Fruit fly (Drosophila melanogaster) whole organism, embryonic: ENCODE measurements around the gene tutl.

Source experiments
- ATbp ChIP-seq: fragments of 200-800 bp; sonication (Bioruptor generic); optimal IDR thresholded peaks from 2 replicates; lab custom pipeline; 2017; ENCODE audit warnings: missing biosample characterization, mild to moderate bottlenecking, missing genetic modification characterization, missing genetic modification reagents
- Atf3 ChIP-seq: fragments of 200-800 bp; sonication (Bioruptor generic); optimal IDR thresholded peaks from 3 replicates; lab custom pipeline; 2016; ENCODE audit warnings: missing biosample characterization, missing genetic modification characterization
- CG10366 ChIP-seq: fragments of 200-800 bp; sonication (Bioruptor generic); IDR thresholded peaks from 2 replicates; pipeline ENCODE4 v1.3.6; 2022; ENCODE audit warnings: missing biosample characterization, missing genetic modification characterization
- CG10462 ChIP-seq: fragments of 200-800 bp; sonication (Bioruptor generic); optimal IDR thresholded peaks from 2 replicates; lab custom pipeline; 2016; ENCODE audit warnings: missing biosample characterization, missing genetic modification characterization
- CG10543 ChIP-seq: fragments of 200-800 bp; sonication (Bioruptor generic); optimal IDR thresholded peaks from 3 replicates; lab custom pipeline; 2017; ENCODE audit warnings: missing biosample characterization, mild to moderate bottlenecking, missing genetic modification characterization, moderate library complexity
- CG13296 ChIP-seq: fragments of 200-800 bp; sonication (Bioruptor generic); optimal IDR thresholded peaks from 3 replicates; lab custom pipeline; 2018; ENCODE audit warnings: missing biosample characterization, mild to moderate bottlenecking, missing genetic modification characterization
- CG14014 ChIP-seq: fragments of 200-800 bp; sonication (Bioruptor generic); IDR thresholded peaks from 2 replicates; pipeline ENCODE4 v1.3.6; 2022; ENCODE audit warnings: missing biosample characterization, missing genetic modification characterization
- CG1529 ChIP-seq: fragments of 200-800 bp; sonication (Bioruptor generic); optimal IDR thresholded peaks from 3 replicates; lab custom pipeline; 2018; ENCODE audit warnings: missing biosample characterization, missing genetic modification characterization
- CG1602 ChIP-seq: fragments of 200-800 bp; sonication (Bioruptor generic); optimal IDR thresholded peaks from 3 replicates; lab custom pipeline; 2016; ENCODE audit warnings: missing biosample characterization, missing genetic modification characterization
- CG17359 ChIP-seq: fragments of 200-800 bp; sonication (Bioruptor generic); optimal IDR thresholded peaks from 3 replicates; lab custom pipeline; 2018; ENCODE audit warnings: missing biosample characterization, mild to moderate bottlenecking, missing genetic modification characterization, moderate library complexity
- CG2202 ChIP-seq: fragments of 200-800 bp; sonication (Bioruptor generic); optimal IDR thresholded peaks from 2 replicates; lab custom pipeline; 2018; ENCODE audit warnings: missing biosample characterization, mild to moderate bottlenecking, missing genetic modification characterization
- CG2712 ChIP-seq: fragments of 200-800 bp; optimal IDR thresholded peaks from 3 replicates; lab custom pipeline; 2019; ENCODE audit warnings: missing biosample characterization, mild to moderate bottlenecking, missing genetic modification characterization, moderate library complexity
- CG30431 ChIP-seq: fragments of 200-800 bp; sonication (Bioruptor generic); optimal IDR thresholded peaks from 2 replicates; lab custom pipeline; 2017; ENCODE audit warnings: missing biosample characterization, missing genetic modification characterization
- CG31365 ChIP-seq: fragments of 200-800 bp; sonication (Bioruptor generic); optimal IDR thresholded peaks from 2 replicates; lab custom pipeline; 2018; ENCODE audit warnings: missing biosample characterization, mild to moderate bottlenecking, missing genetic modification characterization
- CG32767 ChIP-seq: fragments of 200-800 bp; sonication (Bioruptor generic); IDR thresholded peaks from 2 replicates; pipeline ENCODE4 v1.3.6; 2022; ENCODE audit warnings: missing biosample characterization, missing genetic modification characterization
- CG33557 ChIP-seq: fragments of 200-800 bp; sonication (Bioruptor generic); optimal IDR thresholded peaks from 2 replicates; lab custom pipeline; 2019; ENCODE audit warnings: missing biosample characterization, mild to moderate bottlenecking, missing genetic modification characterization, moderate library complexity
- CG34422 ChIP-seq: fragments of 200-800 bp; sonication (Bioruptor generic); IDR thresholded peaks from 3 replicates; pipeline ENCODE4 v1.3.6; 2022; ENCODE audit warnings: missing biosample characterization, missing genetic modification characterization
- CG42726 ChIP-seq: fragments of 200-800 bp; sonication (Bioruptor generic); IDR thresholded peaks from 2 replicates; pipeline ENCODE4 v1.3.6; 2022; ENCODE audit warnings: missing biosample characterization, missing genetic modification characterization; ENCODE audit not compliant: partially characterized antibody
- CG4360 ChIP-seq: fragments of 200-800 bp; sonication (Bioruptor generic); IDR thresholded peaks from 2 replicates; pipeline ENCODE4 v1.3.6; 2022; ENCODE audit warnings: missing biosample characterization, missing genetic modification characterization
- CG6654 ChIP-seq: fragments of 200-800 bp; sonication (Bioruptor generic); optimal IDR thresholded peaks from 2 replicates; lab custom pipeline; 2017; ENCODE audit warnings: missing biosample characterization, mild to moderate bottlenecking, missing genetic modification characterization
- CG6683 ChIP-seq: fragments of 200-800 bp; sonication (Bioruptor generic); optimal IDR thresholded peaks from 2 replicates; lab custom pipeline; 2017; ENCODE audit warnings: missing biosample characterization, mild to moderate bottlenecking, missing genetic modification characterization, missing genetic modification reagents
- CG6765 ChIP-seq: fragments of 200-800 bp; sonication (Bioruptor generic); optimal IDR thresholded peaks from 3 replicates; lab custom pipeline; 2017; ENCODE audit warnings: missing biosample characterization, mild to moderate bottlenecking, missing genetic modification characterization
- CG7271 ChIP-seq: fragments of 200-800 bp; sonication (Bioruptor generic); optimal IDR thresholded peaks from 2 replicates; lab custom pipeline; 2018; ENCODE audit warnings: missing biosample characterization, mild to moderate bottlenecking, missing genetic modification characterization, moderate library complexity
- CG8359 ChIP-seq: fragments of 200-800 bp; sonication (Bioruptor generic); optimal IDR thresholded peaks from 2 replicates; lab custom pipeline; 2017; ENCODE audit warnings: missing biosample characterization, mild to moderate bottlenecking, missing genetic modification characterization, borderline replicate concordance
- CG9215 ChIP-seq: fragments of 200-800 bp; sonication (Bioruptor generic); IDR thresholded peaks from 2 replicates; pipeline ENCODE4 v1.3.6; 2022; ENCODE audit warnings: missing biosample characterization, missing genetic modification characterization
- CG9817 ChIP-seq: fragments of 200-800 bp; sonication (Bioruptor generic); optimal IDR thresholded peaks from 2 replicates; lab custom pipeline; 2018; ENCODE audit warnings: missing biosample characterization, mild to moderate bottlenecking, missing genetic modification characterization, moderate library complexity
- Deaf1 ChIP-seq: fragments of 200-800 bp; optimal IDR thresholded peaks from 3 replicates; lab custom pipeline; 2019; ENCODE audit warnings: missing biosample characterization, mild to moderate bottlenecking, missing genetic modification characterization, moderate library complexity
- E2f1 ChIP-seq: fragments of 200-800 bp; sonication (Bioruptor generic); IDR thresholded peaks from 2 replicates; pipeline ENCODE4 v1.3.6; 2022; ENCODE audit warnings: missing biosample characterization, missing genetic modification characterization
- H15 ChIP-seq: fragments of 200-800 bp; sonication (Bioruptor generic); IDR thresholded peaks from 3 replicates; pipeline ENCODE4 v1.3.6; 2022; ENCODE audit warnings: missing biosample characterization, missing genetic modification characterization
- H2.0 ChIP-seq: fragments of 200-800 bp; sonication (Bioruptor generic); IDR thresholded peaks from 2 replicates; pipeline ENCODE4 v1.3.6; 2022; ENCODE audit warnings: missing biosample characterization, missing genetic modification characterization
- Hand ChIP-seq: fragments of 200-800 bp; sonication (Bioruptor generic); optimal IDR thresholded peaks from 2 replicates; lab custom pipeline; 2017; ENCODE audit warnings: mild to moderate bottlenecking, missing biosample characterization, missing genetic modification reagents, missing genetic modification characterization
- Hey ChIP-seq: fragments of 200-800 bp; sonication (Bioruptor generic); optimal IDR thresholded peaks from 3 replicates; lab custom pipeline; 2018; ENCODE audit warnings: missing biosample characterization, mild to moderate bottlenecking, missing genetic modification characterization
- Hr78 ChIP-seq, 2 experiments: fragments of 200-800 bp in 1 of 2; fragments of >200 bp in 1 of 2; sonication (Bioruptor generic) in 1 of 2; optimal IDR thresholded peaks; 2 replicates each; lab custom pipeline; 2017 to 2019; ENCODE audit warnings: missing biosample characterization in 2 of 2, missing genetic modification characterization in 2 of 2, mild to moderate bottlenecking in 1 of 2, moderate library complexity in 1 of 2
- Oaz ChIP-seq: fragments of 200-800 bp; sonication (Bioruptor generic); IDR thresholded peaks from 2 replicates; pipeline ENCODE4 v1.3.6; 2022; ENCODE audit warnings: missing biosample characterization, missing genetic modification characterization
- Sox100B ChIP-seq: fragments of 200-800 bp; sonication (Bioruptor generic); optimal IDR thresholded peaks from 3 replicates; lab custom pipeline; 2018; ENCODE audit warnings: missing biosample characterization, mild to moderate bottlenecking, missing genetic modification characterization
- Spps ChIP-seq: fragments of 200-800 bp; sonication (Bioruptor generic); optimal IDR thresholded peaks from 2 replicates; lab custom pipeline; 2018; ENCODE audit warnings: missing biosample characterization, mild to moderate bottlenecking, missing genetic modification characterization
- Taf1 ChIP-seq: fragments of 200-800 bp; sonication (Bioruptor generic); IDR thresholded peaks from 2 replicates; pipeline ENCODE4 v1.3.6; 2022; ENCODE audit warnings: missing biosample characterization, missing genetic modification characterization
- Usf ChIP-seq: fragments of 200-800 bp; sonication (Bioruptor generic); optimal IDR thresholded peaks from 2 replicates; lab custom pipeline; 2017; ENCODE audit warnings: missing genotype, missing biosample characterization, missing genetic modification characterization
- bsh ChIP-seq, 2 experiments: fragments of 200-800 bp; sonication (Bioruptor generic); optimal IDR thresholded peaks; 2 replicates each; lab custom pipeline; 2017 to 2018; ENCODE audit warnings: mild to moderate bottlenecking in 2 of 2, missing biosample characterization in 2 of 2, missing genetic modification characterization in 2 of 2, moderate library complexity in 1 of 2
- btn ChIP-seq: fragments of 200-800 bp; sonication (Bioruptor generic); optimal IDR thresholded peaks from 2 replicates; lab custom pipeline; 2016; ENCODE audit warnings: missing biosample characterization, missing genetic modification characterization
- eyg ChIP-seq: fragments of 200-800 bp; sonication (Bioruptor generic); optimal IDR thresholded peaks from 3 replicates; lab custom pipeline; 2016; ENCODE audit warnings: missing biosample characterization, missing genetic modification characterization
- fd96Cb ChIP-seq: fragments of 200-800 bp; sonication (Bioruptor generic); optimal IDR thresholded peaks from 2 replicates; lab custom pipeline; 2018; ENCODE audit warnings: missing biosample characterization, mild to moderate bottlenecking, missing genetic modification characterization, moderate library complexity
- gcm2 ChIP-seq: fragments of 200-800 bp; sonication (Bioruptor generic); optimal IDR thresholded peaks from 2 replicates; lab custom pipeline; 2016; ENCODE audit warnings: missing biosample characterization, missing genetic modification characterization
- gsb-n ChIP-seq: fragments of 200-800 bp; sonication (Bioruptor generic); optimal IDR thresholded peaks from 3 replicates; lab custom pipeline; 2018; ENCODE audit warnings: missing biosample characterization, mild to moderate bottlenecking, missing genetic modification characterization
- lmd ChIP-seq: fragments of 200-800 bp; sonication (Bioruptor generic); IDR thresholded peaks from 2 replicates; pipeline ENCODE4 v1.3.6; 2022; ENCODE audit warnings: missing biosample characterization, missing genetic modification characterization
- slp2 ChIP-seq: fragments of 200-800 bp; sonication (Bioruptor generic); optimal IDR thresholded peaks from 2 replicates; lab custom pipeline; 2016; ENCODE audit warnings: missing biosample characterization, missing genetic modification characterization
- sqz ChIP-seq: fragments of 200-800 bp; sonication (Bioruptor generic); optimal IDR thresholded peaks from 3 replicates; lab custom pipeline; 2018; ENCODE audit warnings: missing biosample characterization, mild to moderate bottlenecking, missing genetic modification characterization
- vfl ChIP-seq: fragments of 200-800 bp; sonication (Bioruptor generic); optimal IDR thresholded peaks from 2 replicates; lab custom pipeline; 2016; ENCODE audit warnings: missing biosample characterization, missing genetic modification characterization
- vnd ChIP-seq: fragments of 200-800 bp; sonication (Bioruptor generic); IDR thresholded peaks from 3 replicates; pipeline ENCODE4 v1.3.6; 2022; ENCODE audit warnings: missing biosample characterization, missing genetic modification characterization; ENCODE audit not compliant: partially characterized antibody

Gene tutl

DNA sequence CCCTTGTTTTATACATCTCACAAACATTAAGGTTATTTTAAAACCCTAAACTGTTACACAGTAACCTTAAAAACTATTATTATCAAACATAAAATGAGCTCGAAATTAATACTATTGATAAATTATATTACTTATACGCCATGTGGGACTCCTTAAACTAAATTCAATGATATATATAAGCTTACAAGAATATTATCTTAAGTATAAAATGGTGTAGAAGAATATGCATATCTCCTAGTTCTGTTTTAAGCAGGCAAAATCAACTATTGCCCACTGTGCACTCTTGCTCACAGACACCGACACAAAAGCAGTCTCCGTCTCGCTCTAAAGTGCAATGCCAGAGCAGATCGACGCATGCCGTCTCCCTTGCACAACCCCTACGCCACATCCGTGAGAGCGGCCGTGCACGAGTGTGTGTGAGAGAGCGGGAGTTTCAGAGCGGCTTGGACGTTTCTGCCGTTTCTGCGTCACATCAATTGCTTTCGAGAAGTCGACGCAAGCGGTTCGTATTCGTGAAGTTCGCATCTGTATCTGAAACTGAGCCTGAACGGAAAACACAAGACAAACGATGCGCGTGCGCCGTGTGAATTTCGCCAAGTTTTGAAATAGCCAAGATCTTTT lies 88.7 kb downstream of the tutl start (continued):
- TF ChIP-seq Spps (tag; lab: Kevin White, UChicago) (peak; percentile 74), E2f1 (GFP tag; lab: Robert Waterston, UW) (no peak; the same call in 1 of the 2 replicates), ATbp (GFP tag; lab: Kevin White, UChicago) (peak; percentile 39), CG14014 (GFP tag; lab: Robert Waterston, UW) (no peak), CG32767 (GFP tag; lab: Robert Waterston, UW) (peak; percentile 42; the same call in 1 of the 2 replicates), gsb-n (tag; lab: Kevin White, UChicago) (peak; percentile 71), Atf3 (GFP tag; lab: Kevin White, UChicago) (peak; percentile 2), Sox100B (GFP tag; lab: Kevin White, UChicago) (peak; percentile 73), fd96Cb (tag; lab: Kevin White, UChicago) (peak; percentile 74), Oaz (GFP tag; lab: Robert Waterston, UW) (no peak), eyg (GFP tag; lab: Kevin White, UChicago) (no peak), vfl (GFP tag; lab: Kevin White, UChicago) (no peak), H15 (no peak), Usf (peak; percentile 2), gcm2 (GFP tag; lab: Kevin White, UChicago) (no peak), CG33557 (GFP tag; lab: Kevin White, UChicago) (peak; percentile 92), CG10543 (GFP tag; lab: Kevin White, UChicago) (peak; percentile 22), vnd (GFP tag; lab: Robert Waterston, UW) (no peak), CG7271 (peak; percentile 44), H2.0 (GFP tag; lab: Robert Waterston, UW) (no peak), CG30431 (GFP tag; lab: Kevin White, UChicago) (no peak), CG4360 (GFP tag; lab: Robert Waterston, UW) (peak; percentile 31; the same call in 1 of the 2 replicates), Taf1 (no peak), CG8359 (GFP tag; lab: Kevin White, UChicago) (peak; percentile 64), CG9215 (GFP tag; lab: Robert Waterston, UW) (no peak), CG42726 (GFP tag; lab: Robert Waterston, UW) (0 out of 2 replicates have a peak, but pooled peaks have one; percentile 41), CG17359 (peak; percentile 46), btn (no peak), CG6654 (GFP tag; lab: Kevin White, UChicago) (no peak), lmd (GFP tag; lab: Robert Waterston, UW) (peak; percentile 47; the same call in 1 of the 2 replicates), CG1529 (peak; percentile 67), CG13296 (GFP tag; lab: Kevin White, UChicago) (peak; percentile 35), CG2712 (tag; lab: Kevin White, UChicago) (peak; percentile 86), CG1602 (GFP tag; lab: Kevin White, UChicago) (peak; percentile 53), CG31365 (tag; lab: Kevin White, UChicago) (peak; percentile 19), Hand (GFP tag; lab: Kevin White, UChicago) (no peak), Hr78 (GFP tag; optimal IDR thresholded peaks at IDR 0.05; lab: Kevin White, UChicago) (peak in 1 of 2 experiments; percentile 60), CG6683 (GFP tag; lab: Kevin White, UChicago) (no peak), CG10366 (peak; percentile 11; the same call in 1 of the 2 replicates), CG6765 (GFP tag; lab: Kevin White, UChicago) (no peak), Deaf1 (tag; lab: Kevin White, UChicago) (peak; percentile 46), Hey (tag; lab: Kevin White, UChicago) (no peak), CG10462 (GFP tag; lab: Kevin White, UChicago) (peak; percentile 25), CG9817 (tag; lab: Kevin White, UChicago) (no peak), sqz (peak; percentile 47), slp2 (GFP tag; lab: Kevin White, UChicago) (no peak), CG2202 (tag; lab: Kevin White, UChicago) (peak; percentile 62), bsh (GFP tag; optimal IDR thresholded peaks at IDR 0.05; lab: Kevin White, UChicago) (peak; percentile 14 to 72), CG34422 (GFP tag; lab: Robert Waterston, UW) (peak; percentile 47; the same call in 2 of the 3 replicates)
